Worm (Caenorhabditis elegans): ENCODE data around the gene Y39A3B.1.
A peak's percentile ranks its signal among the peaks of the same experiment; 100 is the strongest.

ce11 chrIII:2032327-2033093, 26.7 kb downstream of the Y39A3B.1 start:
- TF ChIP-seq elt-1 (tag; optimal IDR thresholded peaks at IDR 0.05) (no peak), R02D3.7 (tag; optimal IDR thresholded peaks at IDR 0.05) (no peak), lin-15B (tag; optimal IDR thresholded peaks at IDR 0.05) (peak; percentile 13), jun-1 (tag; optimal IDR thresholded peaks at IDR 0.05) (no peak), ztf-4 (tag; optimal IDR thresholded peaks at IDR 0.05) (no peak), pqm-1 (tag; optimal IDR thresholded peaks at IDR 0.05) (no peak), nhr-77 (tag; optimal IDR thresholded peaks at IDR 0.05) (no peak), tbx-2 (tag; optimal IDR thresholded peaks at IDR 0.05) (no peak), nhr-237 (tag; optimal IDR thresholded peaks at IDR 0.05) (no peak), ztf-11 (tag; optimal IDR thresholded peaks at IDR 0.05) (no peak), fkh-10 (GFP tag; optimal IDR thresholded peaks at IDR 0.05) (no peak), zag-1 (tag; optimal IDR thresholded peaks at IDR 0.05) (no peak)
